Worm (Caenorhabditis elegans): ENCODE data around the gene K09F6.15.
"Not testable (repeated sequence)": the region's sequence is repeated elsewhere in the genome, so short reads cannot be mapped to it uniquely, and the experiment has no call there.

DNA sequence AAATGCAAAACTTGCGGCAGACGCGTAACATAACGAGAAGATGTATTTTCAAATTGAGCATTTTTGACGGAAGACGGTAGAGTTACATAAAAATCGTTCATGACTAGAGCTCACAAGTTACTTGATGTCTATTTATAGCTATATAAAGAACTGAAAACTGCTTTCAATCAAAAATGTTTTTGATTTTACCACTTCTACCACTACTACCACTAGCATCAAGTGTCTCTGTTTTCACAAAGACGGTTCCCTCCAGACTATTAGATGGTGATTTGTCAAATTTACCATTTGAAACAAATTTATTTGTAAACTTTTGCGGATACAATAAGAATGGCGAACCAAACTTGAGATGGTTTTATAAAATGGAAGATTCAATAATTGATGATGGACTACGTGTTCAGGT is 5.3 kb upstream of the K09F6.15 start, which contains the start of gene K09F6.9:
- TF ChIP-seq aly-1 (tag; optimal IDR thresholded peaks at IDR 0.05); tra-4 (tag; optimal IDR thresholded peaks at IDR 0.05); ama-1 (optimal IDR thresholded peaks at IDR 0.05); hmbx-1 (tag; optimal IDR thresholded peaks at IDR 0.05); ets-7 (tag; optimal IDR thresholded peaks at IDR 0.05); hmg-4 (GFP tag; optimal IDR thresholded peaks at IDR 0.05); scrt-1 (GFP tag; IDR thresholded peaks at IDR 0.05); hnd-1 (tag; optimal IDR thresholded peaks at IDR 0.05); tbx-37 (GFP tag; conservative IDR thresholded peaks at IDR 0.05); flt-1 (GFP tag; IDR thresholded peaks at IDR 0.05); tbx-11 (GFP tag; IDR thresholded peaks at IDR 0.05); F13C5.2 (tag; optimal IDR thresholded peaks at IDR 0.05): not testable (repeated sequence)

All from whole organism, early embryonic.